Worm (Caenorhabditis elegans) whole organism, young adult: Measurements from ENCODE around the gene E01G4.5.

Experiments
- F23B12.7 ChIP-seq: sonication (generic microtip); optimal IDR thresholded peaks from 2 replicates; lab custom pipeline; 2017; ENCODE audit warnings: missing genetic modification characterization, mild to moderate bottlenecking, missing compliant biosample characterization, antibody characterized with exemption, moderate library complexity; ENCODE audit not compliant: insufficient read depth
- bed-1 ChIP-seq: fragments of 200-800 bp; sonication (Bioruptor generic); IDR thresholded peaks from 2 replicates; pipeline ENCODE4 v1.3.6; 2022; ENCODE audit warnings: missing genetic modification reagents, missing genetic modification characterization, missing compliant biosample characterization
- dpl-1 ChIP-seq: fragments of 150-350 bp; optimal IDR thresholded peaks from 2 replicates; lab custom pipeline; 2014; ENCODE audit warnings: missing biosample characterization, missing genetic modification reagents, missing genetic modification characterization
- egl-44 ChIP-seq: fragments of 200-800 bp; sonication (Bioruptor generic); IDR thresholded peaks from 2 replicates; pipeline ENCODE4 v1.3.6; 2022; ENCODE audit warnings: missing genetic modification reagents, missing genetic modification characterization, missing compliant biosample characterization
- fkh-3 ChIP-seq: sonication (generic microtip); optimal IDR thresholded peaks from 2 replicates; lab custom pipeline; 2016; ENCODE audit warnings: mild to moderate bottlenecking, missing genetic modification characterization, missing compliant biosample characterization
- hlh-12 ChIP-seq: sonication (generic microtip); optimal IDR thresholded peaks from 2 replicates; lab custom pipeline; 2016; ENCODE audit warnings: missing genetic modification characterization, missing compliant biosample characterization
- lin-35 ChIP-seq, 3 experiments: fragments of 150-350 bp in 2 of 3; sonication (generic microtip) in 1 of 3; optimal IDR thresholded peaks; 2 replicates each; lab custom pipeline; 2014 to 2018; ENCODE audit warnings: missing biosample characterization in 3 of 3, missing genetic modification characterization in 3 of 3, missing genetic modification reagents in 3 of 3
- madf-10 ChIP-seq: sonication (generic microtip); optimal IDR thresholded peaks from 2 replicates; lab custom pipeline; 2016; ENCODE audit warnings: mild to moderate bottlenecking, missing genetic modification characterization, missing compliant biosample characterization
- unc-62 ChIP-seq: fragments of 150-350 bp; optimal IDR thresholded peaks from 2 replicates; lab custom pipeline; 2014; ENCODE audit warnings: missing biosample characterization, missing genetic modification reagents, missing genetic modification characterization

- no peak for TF ChIP-seq fkh-3
- TF ChIP-seq dpl-1, result no peak
- TF ChIP-seq lin-35 (GFP tag; optimal IDR thresholded peaks at IDR 0.05; lab: Kevin White, UChicago), result peak in 1 of 3 experiments; percentile 8
- TF ChIP-seq unc-62, result peak; percentile 15
- TF ChIP-seq bed-1 (GFP tag; lab: Robert Waterston, UW), result no peak
- no peak for TF ChIP-seq F23B12.7
- no peak for TF ChIP-seq hlh-12 (tag; lab: Kevin White, UChicago)
- TF ChIP-seq egl-44 (GFP tag; lab: Robert Waterston, UW), result peak; percentile 73; the same call in 1 of the 2 replicates
- peak; percentile 81 for TF ChIP-seq madf-10 (tag; lab: Kevin White, UChicago)
Observed at ce11 chrII:13461604-13462375, 10.4 kb upstream of the E01G4.5 start.
